Fruit fly (Drosophila melanogaster) whole organism, embryonic: ENCODE results near the gene SkpC.

Experiments
- Adf1 ChIP-seq: fragments of 200-800 bp; sonication (Bioruptor generic); IDR thresholded peaks from 2 replicates; pipeline ENCODE4 v1.3.6; 2022; ENCODE audit warnings: missing biosample characterization, missing genetic modification characterization
- Bgb ChIP-seq: fragments of 200-800 bp; sonication (Bioruptor generic); IDR thresholded peaks from 2 replicates; pipeline ENCODE4 v1.3.6; 2022; ENCODE audit warnings: missing biosample characterization, missing genetic modification characterization; ENCODE audit not compliant: partially characterized antibody
- CG10209 ChIP-seq: fragments of 200-800 bp; sonication (Bioruptor generic); optimal IDR thresholded peaks from 3 replicates; lab custom pipeline; 2017; ENCODE audit warnings: missing biosample characterization, mild to moderate bottlenecking, missing genetic modification characterization, missing genetic modification reagents
- CG11093 ChIP-seq: fragments of 200-800 bp; sonication (Bioruptor generic); IDR thresholded peaks from 3 replicates; pipeline ENCODE4 v1.3.6; 2022; ENCODE audit warnings: missing biosample characterization, missing genetic modification characterization
- CG12659 ChIP-seq: fragments of 200-800 bp; sonication (Bioruptor generic); optimal IDR thresholded peaks from 3 replicates; lab custom pipeline; 2017; ENCODE audit warnings: mild to moderate bottlenecking, missing biosample characterization, missing genetic modification reagents, missing genetic modification characterization
- CG12744 ChIP-seq: fragments of 200-800 bp; sonication (Bioruptor generic); optimal IDR thresholded peaks from 2 replicates; lab custom pipeline; 2016; ENCODE audit warnings: missing biosample characterization, missing genetic modification characterization
- CG16779 ChIP-seq: fragments of 200-800 bp; sonication (Bioruptor generic); IDR thresholded peaks from 2 replicates; pipeline ENCODE4 v1.3.6; 2022; ENCODE audit warnings: missing biosample characterization, missing genetic modification characterization
- CG16815 ChIP-seq: fragments of 200-800 bp; sonication (Bioruptor generic); optimal IDR thresholded peaks from 3 replicates; lab custom pipeline; 2017; ENCODE audit warnings: missing biosample characterization, mild to moderate bottlenecking, missing genetic modification characterization
- CG2712 ChIP-seq: fragments of 200-800 bp; optimal IDR thresholded peaks from 3 replicates; lab custom pipeline; 2019; ENCODE audit warnings: missing biosample characterization, mild to moderate bottlenecking, missing genetic modification characterization, moderate library complexity
- CG30431 ChIP-seq: fragments of 200-800 bp; sonication (Bioruptor generic); optimal IDR thresholded peaks from 2 replicates; lab custom pipeline; 2017; ENCODE audit warnings: missing biosample characterization, missing genetic modification characterization
- CG3281 ChIP-seq: fragments of 200-800 bp; sonication (Bioruptor generic); optimal IDR thresholded peaks from 3 replicates; lab custom pipeline; 2017; ENCODE audit warnings: missing biosample characterization, mild to moderate bottlenecking, missing genetic modification characterization
- CG34224 ChIP-seq: fragments of 200-800 bp; sonication (Bioruptor generic); IDR thresholded peaks from 3 replicates; pipeline ENCODE4 v1.3.6; 2022; ENCODE audit warnings: missing biosample characterization, missing genetic modification characterization; ENCODE audit not compliant: partially characterized antibody
- CG6272 ChIP-seq: fragments of 200-800 bp; sonication (Bioruptor generic); IDR thresholded peaks from 2 replicates; pipeline ENCODE4 v1.3.6; 2022; ENCODE audit warnings: missing biosample characterization, missing genetic modification characterization
- CG6683 ChIP-seq: fragments of 200-800 bp; sonication (Bioruptor generic); optimal IDR thresholded peaks from 2 replicates; lab custom pipeline; 2017; ENCODE audit warnings: missing biosample characterization, mild to moderate bottlenecking, missing genetic modification characterization, missing genetic modification reagents
- CG8388 ChIP-seq: fragments of 200-800 bp; sonication (Bioruptor generic); optimal IDR thresholded peaks from 2 replicates; lab custom pipeline; 2019; ENCODE audit warnings: missing biosample characterization, mild to moderate bottlenecking, missing genetic modification characterization, moderate library complexity
- CG8765 ChIP-seq: fragments of 200-800 bp; sonication (Bioruptor generic); IDR thresholded peaks from 2 replicates; pipeline ENCODE4 v1.3.6; 2022; ENCODE audit warnings: missing biosample characterization, missing genetic modification characterization
- CG9932 ChIP-seq: fragments of 200-800 bp; sonication (Bioruptor generic); IDR thresholded peaks from 2 replicates; pipeline ENCODE4 v1.3.6; 2022; ENCODE audit warnings: missing biosample characterization, missing genetic modification characterization
- D19A ChIP-seq: fragments of 200-800 bp; optimal IDR thresholded peaks from 3 replicates; lab custom pipeline; 2019; ENCODE audit warnings: missing biosample characterization, mild to moderate bottlenecking, missing genetic modification characterization, moderate library complexity
- Dbx ChIP-seq: fragments of 200-800 bp; sonication (Bioruptor generic); IDR thresholded peaks from 3 replicates; pipeline ENCODE4 v1.3.6; 2022; ENCODE audit warnings: missing biosample characterization, missing genetic modification characterization
- Dp ChIP-seq: fragments of 200-800 bp; sonication (Bioruptor generic); optimal IDR thresholded peaks from 2 replicates; lab custom pipeline; 2018; ENCODE audit warnings: missing biosample characterization, mild to moderate bottlenecking, missing genetic modification characterization, moderate library complexity
- H2.0 ChIP-seq: fragments of 200-800 bp; sonication (Bioruptor generic); IDR thresholded peaks from 2 replicates; pipeline ENCODE4 v1.3.6; 2022; ENCODE audit warnings: missing biosample characterization, missing genetic modification characterization
- HHEX ChIP-seq: fragments of 200-800 bp; sonication (Bioruptor generic); optimal IDR thresholded peaks from 3 replicates; lab custom pipeline; 2017; ENCODE audit warnings: missing biosample characterization, mild to moderate bottlenecking, missing genetic modification characterization, missing genetic modification reagents
- HLHmδ ChIP-seq: fragments of 200-800 bp; sonication (Bioruptor generic); optimal IDR thresholded peaks from 2 replicates; lab custom pipeline; 2018; ENCODE audit warnings: missing biosample characterization, mild to moderate bottlenecking, missing genetic modification characterization, moderate library complexity
- Hand ChIP-seq: fragments of 200-800 bp; sonication (Bioruptor generic); optimal IDR thresholded peaks from 2 replicates; lab custom pipeline; 2017; ENCODE audit warnings: mild to moderate bottlenecking, missing biosample characterization, missing genetic modification reagents, missing genetic modification characterization
- Hr3 ChIP-seq: fragments of 200-800 bp; sonication (Bioruptor generic); optimal IDR thresholded peaks from 3 replicates; lab custom pipeline; 2016; ENCODE audit warnings: missing biosample characterization, missing genetic modification characterization
- Hr39 ChIP-seq: fragments of >200 bp; optimal IDR thresholded peaks from 2 replicates; lab custom pipeline; 2017
- NC2α ChIP-seq: fragments of 200-800 bp; sonication (Bioruptor generic); optimal IDR thresholded peaks from 2 replicates; lab custom pipeline; 2016; ENCODE audit warnings: missing biosample characterization, missing genetic modification characterization
- Nf-YC ChIP-seq: fragments of 200-800 bp; optimal IDR thresholded peaks from 3 replicates; lab custom pipeline; 2019; ENCODE audit warnings: missing biosample characterization, mild to moderate bottlenecking, missing genetic modification characterization, moderate library complexity
- Scr ChIP-seq: fragments of 200-800 bp; sonication (Bioruptor generic); IDR thresholded peaks from 2 replicates; pipeline ENCODE4 v1.3.6; 2022; ENCODE audit warnings: missing biosample characterization, missing genetic modification characterization; ENCODE audit not compliant: partially characterized antibody
- Six4 ChIP-seq: fragments of 200-800 bp; sonication (Bioruptor generic); optimal IDR thresholded peaks from 2 replicates; lab custom pipeline; 2016; ENCODE audit warnings: missing biosample characterization, missing genetic modification characterization
- aop ChIP-seq: fragments of 200-800 bp; sonication (Bioruptor generic); IDR thresholded peaks from 2 replicates; pipeline ENCODE4 v1.3.6; 2022; ENCODE audit warnings: missing biosample characterization, missing genetic modification characterization
- cas ChIP-seq: fragments of 200-800 bp; sonication (Bioruptor generic); IDR thresholded peaks from 2 replicates; pipeline ENCODE4 v1.3.6; 2022; ENCODE audit warnings: missing biosample characterization, missing genetic modification characterization
- cato ChIP-seq: fragments of 200-800 bp; sonication (Bioruptor generic); optimal IDR thresholded peaks from 2 replicates; lab custom pipeline; 2016; ENCODE audit warnings: missing biosample characterization, missing genetic modification characterization, borderline replicate concordance
- chm ChIP-seq: fragments of 200-800 bp; sonication (Bioruptor generic); IDR thresholded peaks from 2 replicates; pipeline ENCODE4 v1.3.6; 2022; ENCODE audit warnings: missing biosample characterization, missing genetic modification characterization
- ci ChIP-seq: fragments of 200-800 bp; sonication (Bioruptor generic); IDR thresholded peaks from 3 replicates; pipeline ENCODE4 v1.3.6; 2022; ENCODE audit warnings: missing biosample characterization, missing genetic modification characterization
- ewg ChIP-seq: fragments of 200-800 bp; sonication (Bioruptor generic); optimal IDR thresholded peaks from 3 replicates; lab custom pipeline; 2017; ENCODE audit warnings: mild to moderate bottlenecking, missing biosample characterization, missing genetic modification reagents, missing genetic modification characterization
- grau ChIP-seq: fragments of 200-800 bp; optimal IDR thresholded peaks from 3 replicates; lab custom pipeline; 2019; ENCODE audit warnings: missing biosample characterization, mild to moderate bottlenecking, missing genetic modification characterization, moderate library complexity
- ham ChIP-seq: fragments of 200-800 bp; sonication (Bioruptor generic); IDR thresholded peaks from 2 replicates; pipeline ENCODE4 v1.3.6; 2022; ENCODE audit warnings: missing biosample characterization, missing genetic modification characterization
- hkb ChIP-seq, 2 experiments: fragments of 200-800 bp in 1 of 2; fragments of >200 bp in 1 of 2; sonication (Bioruptor generic) in 1 of 2; IDR thresholded peaks in 1 of 2; optimal IDR thresholded peaks in 1 of 2; 2 replicates each; pipeline versions ENCODE4 v1.3.6 to Lab custom; 2017 to 2022; ENCODE audit warnings: missing biosample characterization in 1 of 2, missing genetic modification characterization in 1 of 2
- kni ChIP-seq: fragments of 200-800 bp; sonication (Bioruptor generic); optimal IDR thresholded peaks from 3 replicates; lab custom pipeline; 2017; ENCODE audit warnings: mild to moderate bottlenecking, missing biosample characterization, missing genetic modification reagents, missing genetic modification characterization
- nmo ChIP-seq: fragments of 200-800 bp; sonication (Bioruptor generic); optimal IDR thresholded peaks from 2 replicates; lab custom pipeline; 2018; ENCODE audit warnings: missing biosample characterization, mild to moderate bottlenecking, missing genetic modification characterization, moderate library complexity
- odd ChIP-seq: fragments of 200-800 bp; sonication (Bioruptor generic); optimal IDR thresholded peaks from 2 replicates; lab custom pipeline; 2017; ENCODE audit warnings: missing biosample characterization, mild to moderate bottlenecking, missing genetic modification characterization
- otp ChIP-seq: fragments of 200-800 bp; sonication (Bioruptor generic); IDR thresholded peaks from 3 replicates; pipeline ENCODE4, ENCODE4 v1.3.6; 2022; ENCODE audit warnings: missing biosample characterization, missing genetic modification characterization
- phol ChIP-seq: fragments of 200-800 bp; sonication (Bioruptor generic); optimal IDR thresholded peaks from 3 replicates; lab custom pipeline; 2018; ENCODE audit warnings: missing biosample characterization, mild to moderate bottlenecking, missing genetic modification characterization, moderate library complexity
- pnt ChIP-seq: fragments of 200-800 bp; sonication (Bioruptor generic); optimal IDR thresholded peaks from 3 replicates; lab custom pipeline; 2016; ENCODE audit warnings: missing biosample characterization, missing genetic modification characterization
- ro ChIP-seq: fragments of 200-800 bp; sonication (Bioruptor generic); IDR thresholded peaks from 2 replicates; pipeline ENCODE4 v1.3.6; 2022; ENCODE audit warnings: missing biosample characterization, missing genetic modification characterization
- sna ChIP-seq: fragments of 200-800 bp; sonication (Bioruptor generic); IDR thresholded peaks from 2 replicates; pipeline ENCODE4 v1.3.6; 2022; ENCODE audit warnings: missing biosample characterization, missing genetic modification characterization; ENCODE audit not compliant: partially characterized antibody
- stwl ChIP-seq: fragments of 200-800 bp; sonication (Bioruptor generic); optimal IDR thresholded peaks from 3 replicates; lab custom pipeline; 2018; ENCODE audit warnings: missing biosample characterization, mild to moderate bottlenecking, missing genetic modification characterization, moderate library complexity
- tup ChIP-seq: fragments of 200-800 bp; sonication (Bioruptor generic); optimal IDR thresholded peaks from 2 replicates; lab custom pipeline; 2016; ENCODE audit warnings: missing biosample characterization, mild to moderate bottlenecking, missing genetic modification characterization, moderate library complexity
- unpg ChIP-seq: fragments of 200-800 bp; sonication (Bioruptor generic); optimal IDR thresholded peaks from 3 replicates; lab custom pipeline; 2018; ENCODE audit warnings: missing biosample characterization, mild to moderate bottlenecking, missing genetic modification characterization, moderate library complexity
- zen2 ChIP-seq: fragments of 200-800 bp; sonication (Bioruptor generic); IDR thresholded peaks from 3 replicates; pipeline ENCODE4 v1.3.6; 2022; ENCODE audit warnings: missing biosample characterization, missing genetic modification characterization; ENCODE audit not compliant: partially characterized antibody

The SkpC gene

DNA sequence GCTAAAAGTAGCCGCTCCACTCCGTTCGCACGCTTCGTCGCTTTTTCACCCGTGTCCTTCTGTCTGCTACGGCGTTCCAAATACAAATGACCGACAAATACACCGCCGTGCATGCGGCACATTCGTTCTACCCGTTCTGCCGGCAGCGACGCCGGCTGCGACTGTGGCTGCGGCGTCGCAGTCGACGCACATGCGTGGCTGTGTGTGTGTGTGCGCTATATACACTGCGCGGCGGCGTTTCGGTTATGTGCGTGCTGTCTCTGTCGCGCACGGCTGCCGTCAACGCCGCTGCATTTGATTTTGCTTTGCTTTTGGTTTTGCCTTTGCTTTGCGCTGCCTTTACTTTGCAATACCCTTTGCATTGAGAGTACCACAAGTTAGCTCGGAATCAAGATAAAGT, 32.4 kb upstream of the SkpC start, which contains the start of gene zld:
zld (minus strand) TSS at position 92 of the 400 bp plus-strand sequence.
- TF ChIP-seq stwl (tag; lab: Kevin White, UChicago) (peak; percentile 2), CG11093 (GFP tag; lab: Robert Waterston, UW) (no peak), Adf1 (GFP tag; lab: Robert Waterston, UW) (peak; percentile 98), nmo (GFP tag; lab: Kevin White, UChicago) (no peak), CG34224 (GFP tag; lab: Robert Waterston, UW) (no peak), otp (GFP tag; lab: Robert Waterston, UW) (no peak), ro (GFP tag; lab: Robert Waterston, UW) (no peak), ewg (GFP tag; lab: Kevin White, UChicago) (peak; percentile 73), Hand (GFP tag; lab: Kevin White, UChicago) (no peak), Dp (no peak), CG6272 (GFP tag; lab: Robert Waterston, UW) (no peak), chm (GFP tag; lab: Robert Waterston, UW) (peak; percentile 60; the same call in 1 of the 2 replicates), CG2712 (tag; lab: Kevin White, UChicago) (peak; percentile 33), ci (GFP tag; lab: Robert Waterston, UW) (peak; percentile 34; the same call in 1 of the 3 replicates), CG8388 (no peak), aop (GFP tag; lab: Robert Waterston, UW) (no peak), CG16815 (GFP tag; lab: Kevin White, UChicago) (no peak), cas (no peak), pnt (GFP tag; lab: Kevin White, UChicago) (no peak), CG12659 (GFP tag; lab: Kevin White, UChicago) (no peak), CG8765 (GFP tag; lab: Robert Waterston, UW) (no peak), phol (tag; lab: Kevin White, UChicago) (no peak), Six4 (GFP tag; lab: Kevin White, UChicago) (no peak), grau (tag; lab: Kevin White, UChicago) (no peak), Bgb (GFP tag; lab: Robert Waterston, UW) (no peak), kni (GFP tag; lab: Kevin White, UChicago) (peak; percentile 15), HHEX (GFP tag; lab: Kevin White, UChicago) (no peak), cato (GFP tag; lab: Kevin White, UChicago) (no peak), CG12744 (no peak), tup (GFP tag; lab: Kevin White, UChicago) (no peak), HLHmδ (GFP tag; lab: Kevin White, UChicago) (peak; percentile 25), CG16779 (GFP tag; lab: Robert Waterston, UW) (no peak), CG3281 (GFP tag; lab: Kevin White, UChicago) (no peak), CG9932 (GFP tag; lab: Robert Waterston, UW) (no peak), Dbx (GFP tag; lab: Robert Waterston, UW) (0 out of 3 replicates have a peak, but pooled peaks have one; percentile 10), Nf-YC (tag; lab: Kevin White, UChicago) (peak; percentile 18), ham (GFP tag; lab: Robert Waterston, UW) (no peak), Scr (peak; percentile 39; the same call in 1 of the 2 replicates), CG6683 (GFP tag; lab: Kevin White, UChicago) (no peak), odd (GFP tag; lab: Kevin White, UChicago) (no peak), NC2α (GFP tag; lab: Kevin White, UChicago) (no peak), sna (GFP tag; lab: Robert Waterston, UW) (0 out of 2 replicates have a peak, but pooled peaks have one; percentile 26), H2.0 (GFP tag; lab: Robert Waterston, UW) (no peak), unpg (GFP tag; lab: Kevin White, UChicago) (no peak), Hr3 (GFP tag; lab: Kevin White, UChicago) (no peak), D19A (tag; lab: Kevin White, UChicago) (no peak), Hr39 (no peak), CG30431 (no peak), CG10209 (GFP tag; lab: Kevin White, UChicago) (no peak), zen2 (GFP tag; lab: Robert Waterston, UW) (no peak), hkb (optimal IDR thresholded peaks at IDR 0.05; lab: Kevin White, UChicago) (no peak), hkb (GFP tag; IDR thresholded peaks at IDR 0.05; lab: Robert Waterston, UW) (no peak)
